Worm (Caenorhabditis elegans) whole organism, L4 larva: Measurements from ENCODE around the gene sax-2.

Source experiments
- egl-27 ChIP-seq: sonication (generic microtip); optimal IDR thresholded peaks from 3 replicates; lab custom pipeline; 2017; ENCODE audit warnings: missing biosample characterization, missing genetic modification reagents, missing genetic modification characterization
- egl-43 ChIP-seq: fragments of 200-800 bp; sonication (Bioruptor generic); IDR thresholded peaks from 2 replicates; pipeline ENCODE4 v1.3.6; 2022; ENCODE audit warnings: missing genetic modification reagents, missing genetic modification characterization, missing compliant biosample characterization
- lin-13 ChIP-seq: fragments of 150-350 bp; optimal IDR thresholded peaks from 2 replicates; lab custom pipeline; 2014; ENCODE audit warnings: missing biosample characterization, missing genetic modification reagents, missing genetic modification characterization

DNA sequence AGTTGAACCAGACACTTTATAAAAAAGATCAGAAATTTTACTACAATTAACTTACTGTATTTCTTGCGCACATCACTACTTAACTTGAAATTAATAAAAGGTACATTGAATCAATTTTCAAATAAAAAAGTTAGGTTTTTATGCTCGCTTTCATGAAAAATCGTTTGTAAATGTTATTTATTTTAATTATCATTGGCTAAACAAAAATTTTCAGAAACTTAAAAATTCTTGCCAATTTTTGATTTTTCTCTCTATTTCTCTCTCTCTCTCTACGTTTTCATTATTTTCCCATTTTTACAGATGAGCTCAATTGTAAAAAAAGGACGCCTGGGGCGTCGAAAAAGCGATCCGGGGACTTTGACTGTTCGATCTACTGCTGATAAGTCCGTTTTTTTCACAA, at the start of gene sax-2:
- TF ChIP-seq lin-13 (GFP tag; lab: Kevin White, UChicago) (no peak), egl-27 (tag; lab: Kevin White, UChicago) (no peak), egl-43 (no peak)
